Fruit fly (Drosophila melanogaster): Measurements from ENCODE around the gene ltl.

Gene ltl

DNA sequence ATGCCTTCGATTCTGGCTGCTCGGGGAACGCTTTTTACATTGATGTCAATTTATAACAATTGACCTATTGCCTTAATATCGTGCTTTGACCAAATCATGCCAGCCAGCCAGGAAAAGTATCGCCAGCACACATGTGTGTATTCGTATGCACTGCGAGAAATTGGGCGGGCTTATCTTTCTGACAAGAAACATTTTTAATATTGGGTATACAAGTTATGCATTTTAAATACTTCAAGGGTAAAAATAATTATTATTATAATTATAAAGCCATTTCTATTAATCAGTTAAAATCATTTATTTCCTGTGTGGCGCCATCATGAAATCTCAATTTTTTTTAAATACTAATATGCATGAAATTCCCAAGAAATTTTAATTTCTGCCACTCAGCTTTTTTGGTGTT lies 3.0 kb downstream of the ltl start (continued):
- TF ChIP-seq CG1024 (GFP tag; IDR thresholded peaks at IDR 0.05) = 0 out of 2 replicates have a peak, but pooled peaks have one; percentile 26
- no peak for TF ChIP-seq stwl (tag; optimal IDR thresholded peaks at IDR 0.05)

DNA sequence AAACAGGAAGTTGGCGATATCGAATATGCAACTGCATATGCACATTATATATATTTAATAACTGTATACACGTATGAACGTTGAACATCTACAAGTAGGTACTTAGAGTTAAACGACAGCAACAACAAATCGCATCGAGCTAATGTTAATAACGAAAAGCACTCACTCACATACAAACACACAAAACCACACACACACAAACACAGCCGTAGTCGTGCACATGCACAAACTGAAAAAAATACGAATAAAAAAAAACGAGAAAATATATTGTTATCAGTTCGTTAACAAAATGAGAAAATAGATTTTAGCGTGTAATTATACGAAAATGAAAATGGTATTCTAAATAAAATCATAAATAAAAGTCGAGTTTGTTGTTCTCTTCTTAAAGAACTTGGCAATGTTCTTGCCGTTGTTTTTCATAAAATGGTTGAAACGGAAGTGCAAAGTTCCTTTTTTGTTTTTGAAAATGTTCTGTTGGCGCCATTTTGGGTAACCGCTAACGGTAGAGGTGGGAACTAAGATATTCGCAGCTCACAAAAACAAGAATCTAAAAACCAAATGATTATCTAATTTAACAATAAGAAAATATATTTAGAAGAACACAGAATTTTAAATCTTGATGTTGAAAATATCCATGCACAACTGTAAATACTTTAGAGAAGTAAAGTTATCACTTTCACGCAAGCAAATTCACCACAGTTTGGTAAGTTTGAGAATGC lies 9.0 kb downstream of the ltl start:
- TF ChIP-seq CG13624 (GFP tag; optimal IDR thresholded peaks at IDR 0.05) = no peak
- TF ChIP-seq E2f2 (GFP tag; IDR thresholded peaks at IDR 0.05) = peak; percentile 81
- no peak for TF ChIP-seq CG8281 (tag; optimal IDR thresholded peaks at IDR 0.05)
- TF ChIP-seq ro (GFP tag; IDR thresholded peaks at IDR 0.05) = no peak
- no peak for TF ChIP-seq ken (GFP tag; IDR thresholded peaks at IDR 0.05)
- peak; percentile 50 for TF ChIP-seq CTCF (GFP tag; optimal IDR thresholded peaks at IDR 0.05)
- no peak for TF ChIP-seq Vsx1 (GFP tag; optimal IDR thresholded peaks at IDR 0.05)
- TF ChIP-seq phol (tag; optimal IDR thresholded peaks at IDR 0.05) = peak; percentile 56
- no peak for TF ChIP-seq CG15073 (GFP tag; optimal IDR thresholded peaks at IDR 0.05)
- peak; percentile 57; the same call in 1 of the 3 replicates for TF ChIP-seq z (GFP tag; IDR thresholded peaks at IDR 0.05)

DNA sequence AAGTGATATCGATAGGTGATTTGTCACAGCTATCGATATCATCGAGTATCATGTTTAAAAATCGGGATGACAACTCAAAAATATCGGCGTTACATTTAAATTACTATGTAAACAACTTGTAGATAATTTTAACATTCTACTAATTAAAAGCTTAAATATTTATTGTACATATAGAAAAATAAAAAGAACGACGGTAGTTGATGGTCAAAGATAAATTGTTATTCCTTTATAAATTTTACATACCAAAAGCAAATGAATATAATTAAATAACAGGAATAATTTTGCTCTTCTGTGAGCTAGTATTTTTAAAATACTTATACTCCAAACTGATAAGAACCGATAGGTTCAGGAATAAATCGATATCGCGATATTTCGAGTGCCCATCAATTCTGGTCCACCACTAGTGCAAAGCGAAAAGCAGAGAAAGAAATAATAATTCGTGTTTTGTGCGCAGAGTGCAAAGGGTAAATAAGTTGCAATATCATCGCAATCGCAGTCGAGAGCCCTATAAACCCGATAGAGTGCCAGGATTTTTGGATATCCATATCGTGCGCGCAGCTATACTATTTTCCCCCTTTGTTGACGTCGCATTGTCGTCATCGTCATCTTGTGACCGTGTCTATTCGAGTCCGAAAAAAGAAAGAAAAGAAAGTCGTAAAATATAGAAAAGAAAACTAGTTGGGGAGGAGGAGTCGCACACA lies 9.7 kb downstream of the ltl start, which contains the start of gene lqf:
Gene lqf (plus strand): TSS at position 401 of the 701 bp plus-strand sequence.
- TF ChIP-seq CG18764 (GFP tag; optimal IDR thresholded peaks at IDR 0.05) (no peak), Drgx (GFP tag; IDR thresholded peaks at IDR 0.05) (no peak), ara (GFP tag; IDR thresholded peaks at IDR 0.05) (no peak), salm (tag; optimal IDR thresholded peaks at IDR 0.05) (no peak), CG12659 (GFP tag; optimal IDR thresholded peaks at IDR 0.05) (peak; percentile 46), Kr (GFP tag; optimal IDR thresholded peaks at IDR 0.05) (no peak), CG1832 (GFP tag; optimal IDR thresholded peaks at IDR 0.05) (no peak), pb (GFP tag; optimal IDR thresholded peaks at IDR 0.05) (no peak), CG1024 (GFP tag; IDR thresholded peaks at IDR 0.05) (no peak), Six4 (GFP tag; optimal IDR thresholded peaks at IDR 0.05) (no peak), pita (GFP tag; optimal IDR thresholded peaks at IDR 0.05) (no peak), Dad (GFP tag; optimal IDR thresholded peaks at IDR 0.05) (no peak), Dref (GFP tag; IDR thresholded peaks at IDR 0.05) (peak; percentile 79), Mes4 (GFP tag; optimal IDR thresholded peaks at IDR 0.05) (no peak), Opbp (GFP tag; IDR thresholded peaks at IDR 0.05; ENCODE audit: partially characterized antibody) (peak; percentile 87; the same call in 2 of the 3 replicates), CG6272 (GFP tag; IDR thresholded peaks at IDR 0.05) (no peak; the same call in 1 of the 2 replicates), Taf1 (GFP tag; IDR thresholded peaks at IDR 0.05) (no peak), seq (GFP tag; IDR thresholded peaks at IDR 0.05) (no peak), Fer1 (GFP tag; optimal IDR thresholded peaks at IDR 0.05) (no peak), CG16779 (GFP tag; IDR thresholded peaks at IDR 0.05) (no peak), D19A (tag; optimal IDR thresholded peaks at IDR 0.05) (no peak), Side (GFP tag; optimal IDR thresholded peaks at IDR 0.05) (no peak), dpn (GFP tag; optimal IDR thresholded peaks at IDR 0.05) (no peak), CG8290 (GFP tag; optimal IDR thresholded peaks at IDR 0.05) (no peak), CG8290 (tag; optimal IDR thresholded peaks at IDR 0.05) (no peak), sens (GFP tag) (no peak), CG6175 (GFP tag; IDR thresholded peaks at IDR 0.05) (no peak), CG10565 (GFP tag; optimal IDR thresholded peaks at IDR 0.05) (no peak), wor (GFP tag; IDR thresholded peaks at IDR 0.05) (no peak), sr (GFP tag; IDR thresholded peaks at IDR 0.05) (no peak), CG6813 (GFP tag; optimal IDR thresholded peaks at IDR 0.05) (no peak), CG10654 (GFP tag; optimal IDR thresholded peaks at IDR 0.05) (no peak), CG16813 (GFP tag; IDR thresholded peaks at IDR 0.05; ENCODE audit: partially characterized antibody) (peak; percentile 93), CG6689 (GFP tag; IDR thresholded peaks at IDR 0.05) (no peak), CG30403 (GFP tag; optimal IDR thresholded peaks at IDR 0.05) (peak; percentile 61), trh (GFP tag; optimal IDR thresholded peaks at IDR 0.05) (no peak), CG10431 (GFP tag; optimal IDR thresholded peaks at IDR 0.05) (no peak)
